Worm (Caenorhabditis elegans): ENCODE measurements around the gene atad-3.

DNA sequence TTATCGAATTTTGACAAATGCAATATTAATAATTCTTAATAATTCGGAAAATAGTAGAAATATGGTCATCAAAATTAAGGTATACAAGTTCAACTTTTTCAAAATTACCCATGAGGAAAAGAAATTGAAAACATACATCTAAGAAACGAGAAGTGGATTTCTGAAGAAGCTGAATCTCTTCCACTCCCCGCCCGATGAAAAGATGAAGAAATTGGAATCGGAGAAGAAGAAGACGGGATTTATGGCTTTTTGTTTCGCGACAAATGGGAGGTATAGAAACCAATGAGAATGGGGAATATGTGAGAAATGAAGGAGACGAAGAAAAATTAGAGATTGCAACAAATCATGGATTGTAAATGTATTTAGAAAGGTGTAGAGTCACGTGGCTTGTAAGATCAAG lies 45.7 kb upstream of the atad-3 start:
- no peak for TF ChIP-seq tbx-2 (tag; optimal IDR thresholded peaks at IDR 0.05)
- TF ChIP-seq unc-62 (GFP tag; optimal IDR thresholded peaks at IDR 0.05): no peak
- no peak for TF ChIP-seq eor-1 (tag; optimal IDR thresholded peaks at IDR 0.05)
- TF ChIP-seq jun-1 (tag; optimal IDR thresholded peaks at IDR 0.05): no peak
- no peak for TF ChIP-seq unc-39 (tag; optimal IDR thresholded peaks at IDR 0.05)
- TF ChIP-seq fos-1 (tag; optimal IDR thresholded peaks at IDR 0.05): no peak
- TF ChIP-seq ceh-82 (tag; optimal IDR thresholded peaks at IDR 0.05): no peak
- no peak for TF ChIP-seq elt-2 (tag; optimal IDR thresholded peaks at IDR 0.05)
- TF ChIP-seq nhr-76 (tag; optimal IDR thresholded peaks at IDR 0.05): no peak
- TF ChIP-seq egl-27 (tag; optimal IDR thresholded peaks at IDR 0.05): no peak

All from whole organism, L3 larva.